Fruit fly (Drosophila melanogaster) whole organism, embryonic: ENCODE results near the gene Ser12.

Experiments used
- Bgb ChIP-seq: fragments of 200-800 bp; sonication (Bioruptor generic); IDR thresholded peaks from 2 replicates; pipeline ENCODE4 v1.3.6; 2022; ENCODE audit warnings: missing biosample characterization, missing genetic modification characterization; ENCODE audit not compliant: partially characterized antibody
- CG10979 ChIP-seq: fragments of 200-800 bp; sonication (Bioruptor generic); optimal IDR thresholded peaks from 2 replicates; lab custom pipeline; 2018; ENCODE audit warnings: missing biosample characterization, mild to moderate bottlenecking, missing genetic modification characterization, moderate library complexity
- CG11247 ChIP-seq: fragments of 200-800 bp; sonication (Bioruptor generic); IDR thresholded peaks from 2 replicates; pipeline ENCODE4 v1.3.6; 2022; ENCODE audit warnings: missing biosample characterization, missing genetic modification characterization
- CG13287 ChIP-seq: fragments of 200-800 bp; sonication (Bioruptor generic); IDR thresholded peaks from 2 replicates; pipeline ENCODE4 v1.3.6; 2022; ENCODE audit warnings: missing biosample characterization, missing genetic modification characterization; ENCODE audit not compliant: partially characterized antibody
- CG14441 ChIP-seq: fragments of 200-800 bp; sonication (Bioruptor generic); IDR thresholded peaks from 2 replicates; pipeline ENCODE4 v1.3.6; 2022; ENCODE audit warnings: missing biosample characterization, missing genetic modification characterization
- CG15269 ChIP-seq: fragments of 200-800 bp; sonication (Bioruptor generic); optimal IDR thresholded peaks from 2 replicates; lab custom pipeline; 2018; ENCODE audit warnings: missing biosample characterization, mild to moderate bottlenecking, missing genetic modification characterization, moderate library complexity
- CG15696 ChIP-seq: fragments of 200-800 bp; sonication (Bioruptor generic); optimal IDR thresholded peaks from 2 replicates; lab custom pipeline; 2019; ENCODE audit warnings: missing biosample characterization, mild to moderate bottlenecking, missing genetic modification characterization, moderate library complexity
- CG1603 ChIP-seq: fragments of 200-800 bp; sonication (Bioruptor generic); optimal IDR thresholded peaks from 2 replicates; lab custom pipeline; 2019; ENCODE audit warnings: missing biosample characterization, mild to moderate bottlenecking, missing genetic modification characterization, moderate library complexity
- CG2120 ChIP-seq: fragments of 200-800 bp; sonication (Bioruptor generic); optimal IDR thresholded peaks from 3 replicates; lab custom pipeline; 2016; ENCODE audit warnings: missing biosample characterization, missing genetic modification characterization
- CG4282 ChIP-seq: fragments of 200-800 bp; sonication (Bioruptor generic); optimal IDR thresholded peaks from 2 replicates; lab custom pipeline; 2016; ENCODE audit warnings: missing biosample characterization, missing genetic modification characterization
- CG7963 ChIP-seq: fragments of 200-800 bp; sonication (Bioruptor generic); IDR thresholded peaks from 3 replicates; pipeline ENCODE4 v1.3.6; 2022; ENCODE audit warnings: missing biosample characterization, missing genetic modification characterization; ENCODE audit not compliant: partially characterized antibody
- CG9817 ChIP-seq: fragments of 200-800 bp; sonication (Bioruptor generic); optimal IDR thresholded peaks from 2 replicates; lab custom pipeline; 2018; ENCODE audit warnings: missing biosample characterization, mild to moderate bottlenecking, missing genetic modification characterization, moderate library complexity
- Camta ChIP-seq: fragments of 200-800 bp; sonication (Bioruptor generic); optimal IDR thresholded peaks from 2 replicates; lab custom pipeline; 2016; ENCODE audit warnings: missing biosample characterization, missing genetic modification characterization
- CkIIα-i1 ChIP-seq: fragments of 200-800 bp; sonication (Bioruptor generic); IDR thresholded peaks from 2 replicates; pipeline ENCODE4 v1.3.6; 2022; ENCODE audit warnings: missing biosample characterization, missing genetic modification characterization
- Dll ChIP-seq: fragments of 200-800 bp; sonication (Bioruptor generic); IDR thresholded peaks from 4 replicates; pipeline ENCODE4 v1.3.6; 2022; ENCODE audit warnings: missing biosample characterization, missing genetic modification characterization; ENCODE audit not compliant: partially characterized antibody
- Drgx ChIP-seq: fragments of 200-800 bp; sonication (Bioruptor generic); IDR thresholded peaks from 2 replicates; pipeline ENCODE4 v1.3.6; 2022; ENCODE audit warnings: missing biosample characterization, missing genetic modification characterization
- HLH3B ChIP-seq: fragments of 200-800 bp; sonication (Bioruptor generic); IDR thresholded peaks from 2 replicates; pipeline ENCODE4 v1.3.6; 2022; ENCODE audit warnings: missing biosample characterization, missing genetic modification characterization
- Hand ChIP-seq: fragments of 200-800 bp; sonication (Bioruptor generic); optimal IDR thresholded peaks from 2 replicates; lab custom pipeline; 2017; ENCODE audit warnings: mild to moderate bottlenecking, missing biosample characterization, missing genetic modification reagents, missing genetic modification characterization
- Hr39 ChIP-seq: fragments of >200 bp; optimal IDR thresholded peaks from 2 replicates; lab custom pipeline; 2017
- Jarid2 ChIP-seq: fragments of 200-800 bp; sonication (Bioruptor generic); optimal IDR thresholded peaks from 3 replicates; lab custom pipeline; 2017; ENCODE audit warnings: mild to moderate bottlenecking, missing biosample characterization, missing genetic modification reagents, missing genetic modification characterization
- Pdp1 ChIP-seq, 2 experiments: fragments of 200-800 bp; sonication (Bioruptor generic); optimal IDR thresholded peaks; 3 replicates each; lab custom pipeline; 2016; ENCODE audit warnings: missing biosample characterization in 2 of 2, missing genetic modification characterization in 2 of 2, mild to moderate bottlenecking in 1 of 2, moderate library complexity in 1 of 2
- Ptx1 ChIP-seq: fragments of 200-800 bp; sonication (Bioruptor generic); IDR thresholded peaks from 2 replicates; pipeline ENCODE4 v1.3.6; 2022; ENCODE audit warnings: missing biosample characterization, missing genetic modification characterization
- Rfx ChIP-seq: fragments of 200-800 bp; sonication (Bioruptor generic); IDR thresholded peaks from 2 replicates; pipeline ENCODE4 v1.3.6; 2022; ENCODE audit warnings: missing biosample characterization, missing genetic modification characterization
- Sox100B ChIP-seq: fragments of 200-800 bp; sonication (Bioruptor generic); optimal IDR thresholded peaks from 3 replicates; lab custom pipeline; 2018; ENCODE audit warnings: missing biosample characterization, mild to moderate bottlenecking, missing genetic modification characterization
- ara ChIP-seq: fragments of 200-800 bp; sonication (Bioruptor generic); IDR thresholded peaks from 2 replicates; pipeline ENCODE4 v1.3.6; 2022; ENCODE audit warnings: missing biosample characterization, missing genetic modification characterization
- az2 ChIP-seq: fragments of 200-800 bp; sonication (Bioruptor generic); optimal IDR thresholded peaks from 3 replicates; lab custom pipeline; 2016; ENCODE audit warnings: missing biosample characterization, missing genetic modification characterization
- ci ChIP-seq: fragments of 200-800 bp; sonication (Bioruptor generic); IDR thresholded peaks from 3 replicates; pipeline ENCODE4 v1.3.6; 2022; ENCODE audit warnings: missing biosample characterization, missing genetic modification characterization
- corto ChIP-seq: fragments of 200-800 bp; sonication (Bioruptor generic); optimal IDR thresholded peaks from 2 replicates; lab custom pipeline; 2016; ENCODE audit warnings: missing biosample characterization, mild to moderate bottlenecking, missing genetic modification characterization, moderate library complexity
- exex ChIP-seq: fragments of 200-800 bp; sonication (Bioruptor generic); optimal IDR thresholded peaks from 4 replicates; lab custom pipeline; 2018; ENCODE audit warnings: missing biosample characterization, mild to moderate bottlenecking, missing genetic modification characterization, moderate library complexity
- ftz-f1 ChIP-seq: fragments of 200-800 bp; sonication (Bioruptor generic); optimal IDR thresholded peaks from 2 replicates; lab custom pipeline; 2016; ENCODE audit warnings: missing biosample characterization, missing genetic modification characterization
- gce ChIP-seq: fragments of 200-800 bp; sonication (Bioruptor generic); IDR thresholded peaks from 3 replicates; pipeline ENCODE4 v1.3.6; 2022; ENCODE audit warnings: missing biosample characterization, missing genetic modification characterization
- gcm2 ChIP-seq: fragments of 200-800 bp; sonication (Bioruptor generic); optimal IDR thresholded peaks from 2 replicates; lab custom pipeline; 2016; ENCODE audit warnings: missing biosample characterization, missing genetic modification characterization
- h ChIP-seq: fragments of >200 bp; optimal IDR thresholded peaks from 2 replicates; lab custom pipeline; 2017
- hbn ChIP-seq: fragments of 200-800 bp; sonication (Bioruptor generic); IDR thresholded peaks from 2 replicates; pipeline ENCODE4 v1.3.6; 2022; ENCODE audit warnings: missing biosample characterization, missing genetic modification characterization; ENCODE audit not compliant: partially characterized antibody
- her ChIP-seq: fragments of 200-800 bp; sonication (Bioruptor generic); optimal IDR thresholded peaks from 2 replicates; lab custom pipeline; 2016; ENCODE audit warnings: missing biosample characterization, missing genetic modification characterization
- ken ChIP-seq: fragments of 200-800 bp; sonication (Bioruptor generic); IDR thresholded peaks from 3 replicates; pipeline ENCODE4 v1.3.6; 2022; ENCODE audit warnings: missing biosample characterization, missing genetic modification characterization
- luna ChIP-seq: fragments of 200-800 bp; sonication (Bioruptor generic); optimal IDR thresholded peaks from 2 replicates; lab custom pipeline; 2016; ENCODE audit warnings: missing biosample characterization, missing genetic modification characterization
- nmo ChIP-seq: fragments of 200-800 bp; sonication (Bioruptor generic); optimal IDR thresholded peaks from 2 replicates; lab custom pipeline; 2018; ENCODE audit warnings: missing biosample characterization, mild to moderate bottlenecking, missing genetic modification characterization, moderate library complexity
- odd ChIP-seq: fragments of 200-800 bp; sonication (Bioruptor generic); optimal IDR thresholded peaks from 2 replicates; lab custom pipeline; 2017; ENCODE audit warnings: missing biosample characterization, mild to moderate bottlenecking, missing genetic modification characterization
- onecut ChIP-seq: fragments of 200-800 bp; sonication (Bioruptor generic); IDR thresholded peaks from 2 replicates; pipeline ENCODE4 v1.3.6; 2022; ENCODE audit warnings: missing biosample characterization, missing genetic modification characterization
- pan ChIP-seq, 4 experiments: fragments of >200 bp in 3 of 4; fragments of 200-800 bp in 1 of 4; sonication (Bioruptor generic) in 1 of 4; optimal IDR thresholded peaks in 3 of 4; IDR thresholded peaks in 1 of 4; 2 replicates each; pipeline versions ENCODE4 v1.3.6 to Lab custom; 2017 to 2022; ENCODE audit warnings: missing biosample characterization in 2 of 4, missing genetic modification characterization in 2 of 4, mixed read lengths in 1 of 4
- pita ChIP-seq: fragments of 200-800 bp; sonication (Bioruptor generic); optimal IDR thresholded peaks from 2 replicates; lab custom pipeline; 2017; ENCODE audit warnings: missing biosample characterization, mild to moderate bottlenecking, missing genetic modification characterization
- pum ChIP-seq: fragments of 200-800 bp; sonication (Bioruptor generic); optimal IDR thresholded peaks from 2 replicates; lab custom pipeline; 2016; ENCODE audit warnings: missing biosample characterization, missing genetic modification characterization
- so ChIP-seq: fragments of 200-800 bp; sonication (Bioruptor generic); IDR thresholded peaks from 3 replicates; pipeline ENCODE4 v1.3.6; 2022; ENCODE audit warnings: missing biosample characterization, missing genetic modification characterization
- ssp ChIP-seq: fragments of 200-800 bp; sonication (Bioruptor generic); IDR thresholded peaks from 2 replicates; pipeline ENCODE4 v1.3.6; 2022; ENCODE audit warnings: missing biosample characterization, missing genetic modification characterization
- trem ChIP-seq: fragments of 200-800 bp; optimal IDR thresholded peaks from 3 replicates; lab custom pipeline; 2019; ENCODE audit warnings: missing biosample characterization, mild to moderate bottlenecking, missing genetic modification characterization, moderate library complexity
- usp ChIP-seq: fragments of >200 bp; optimal IDR thresholded peaks from 2 replicates; lab custom pipeline; 2017; ENCODE audit warnings: missing biosample characterization, missing genetic modification characterization
- yki ChIP-seq: fragments of >200 bp; optimal IDR thresholded peaks from 3 replicates; lab custom pipeline; 2018

The Ser12 gene

dm6 chr2L:2249578-2249977 is 1.5 kb downstream of the Ser12 start (continued):
- TF ChIP-seq pan (optimal IDR thresholded peaks at IDR 0.05; lab: Kevin White, UChicago) (no peak), pan (GFP tag; optimal IDR thresholded peaks at IDR 0.05 in 1 of 2, IDR thresholded peaks at IDR 0.05 in 1 of 2) (peak in 1 of 2 experiments; percentile 36), ara (GFP tag; lab: Robert Waterston, UW) (0 out of 2 replicates have a peak, but pooled peaks have one; percentile 46), Camta (GFP tag; lab: Kevin White, UChicago) (no peak), CG1603 (tag; lab: Kevin White, UChicago) (peak; percentile 16)

DNA sequence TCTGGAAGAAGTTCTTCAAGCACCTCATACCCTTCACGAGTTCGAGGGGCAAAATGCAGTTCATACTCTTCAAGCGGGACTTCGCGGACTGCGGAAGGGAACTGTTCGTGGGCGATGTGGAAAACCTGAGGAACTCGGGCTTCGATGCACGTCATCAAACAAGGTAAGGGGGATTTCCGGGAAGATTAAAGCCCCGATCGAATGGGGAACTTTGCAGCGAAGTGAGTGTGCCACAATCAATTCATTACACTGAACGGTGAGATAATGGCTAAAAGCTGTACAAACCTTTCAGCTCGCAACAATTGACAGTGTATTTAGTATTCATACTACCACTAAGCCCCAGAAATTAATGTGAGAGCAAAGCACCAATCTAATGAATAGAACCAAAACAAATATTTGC is 8.3 kb downstream of the Ser12 start:
- TF ChIP-seq trem (tag; lab: Kevin White, UChicago): no peak
- TF ChIP-seq az2: no peak
- TF ChIP-seq exex: no peak
- TF ChIP-seq CG14441 (GFP tag; lab: Robert Waterston, UW): no peak
- no peak for TF ChIP-seq Sox100B (GFP tag; lab: Kevin White, UChicago)
- no peak for TF ChIP-seq her (GFP tag; lab: Kevin White, UChicago)
- TF ChIP-seq CG15269: no peak

- TF ChIP-seq Hr39 (no peak), Dll (GFP tag; lab: Robert Waterston, UW) (peak; percentile 63), CG15696 (tag; lab: Kevin White, UChicago) (no peak), so (GFP tag; lab: Robert Waterston, UW) (peak; percentile 19; the same call in 1 of the 3 replicates), ci (GFP tag; lab: Robert Waterston, UW) (peak; percentile 52; the same call in 1 of the 3 replicates), ftz-f1 (GFP tag; lab: Kevin White, UChicago) (peak; percentile 45), yki (lab: Kevin White, UChicago) (peak; percentile 87), Hand (GFP tag; lab: Kevin White, UChicago) (no peak), nmo (GFP tag; lab: Kevin White, UChicago) (no peak), Jarid2 (GFP tag; lab: Kevin White, UChicago) (peak; percentile 80), CG11247 (GFP tag; lab: Robert Waterston, UW) (peak; percentile 6; the same call in 1 of the 2 replicates), gcm2 (GFP tag; lab: Kevin White, UChicago) (no peak), hbn (GFP tag; lab: Robert Waterston, UW) (peak; percentile 50), Bgb (peak; percentile 34; the same call in 1 of the 2 replicates), CG9817 (tag; lab: Kevin White, UChicago) (no peak), corto (no peak), usp (no peak), CkIIα-i1 (GFP tag; lab: Robert Waterston, UW) (no peak), pum (GFP tag; lab: Kevin White, UChicago) (no peak), luna (no peak), CG10979 (no peak), h (lab: Kevin White, UChicago) (no peak), ken (GFP tag; lab: Robert Waterston, UW) (0 out of 3 replicates have a peak, but pooled peaks have one; percentile 27), CG7963 (GFP tag; lab: Robert Waterston, UW) (no peak), onecut (GFP tag; lab: Robert Waterston, UW) (0 out of 2 replicates have a peak, but pooled peaks have one; percentile 9), pita (GFP tag; lab: Kevin White, UChicago) (no peak), Ptx1 (GFP tag; lab: Robert Waterston, UW) (no peak), odd (GFP tag; lab: Kevin White, UChicago) (no peak), gce (GFP tag; lab: Robert Waterston, UW) (0 out of 3 replicates have a peak, but pooled peaks have one; percentile 9), HLH3B (no peak), ssp (no peak), Rfx (GFP tag; lab: Robert Waterston, UW) (peak; percentile 32; the same call in 1 of the 2 replicates), CG2120 (no peak), CG4282 (no peak), CG13287 (GFP tag; lab: Robert Waterston, UW) (peak; percentile 50), Pdp1 (GFP tag; optimal IDR thresholded peaks at IDR 0.05; lab: Kevin White, UChicago) (no peak), Drgx (0 out of 2 replicates have a peak, but pooled peaks have one; percentile 22)
These were observed 8.9 kb downstream of the Ser12 start, which contains the start of gene CG4267 for dm6 chr2L:2242139-2242538. TSS of gene CG4267 (plus strand) at chr2L:2242378.
